Fruit fly (Drosophila melanogaster) S2 (cell line): ENCODE measurements around the gene Tfb5.

Source experiments
- CG8478 ChIP-seq: fragments of >200 bp; optimal IDR thresholded peaks from 2 replicates; lab custom pipeline; 2018
- CTCF ChIP-seq, 2 experiments: fragments of >200 bp; optimal IDR thresholded peaks; 2 replicates each; lab custom pipeline; 2018

- TF ChIP-seq CTCF (optimal IDR thresholded peaks at IDR 0.05; lab: Kevin White, UChicago) (no peak), CG8478 (lab: Kevin White, UChicago) (no peak)
These were observed 19.1 kb upstream of the Tfb5 start for dm6 chr2L:5029809-5030108.
